Fruit fly (Drosophila melanogaster) whole organism, embryonic: ENCODE data around the gene mthl11.

Source experiments
- Atf6 ChIP-seq: fragments of 200-800 bp; sonication (Bioruptor generic); IDR thresholded peaks from 2 replicates; pipeline ENCODE4 v1.3.6; 2022; ENCODE audit warnings: missing biosample characterization, missing genetic modification characterization
- CG10321 ChIP-seq: fragments of 200-800 bp; sonication (Bioruptor generic); IDR thresholded peaks from 2 replicates; pipeline ENCODE4 v1.3.6; 2022; ENCODE audit warnings: missing biosample characterization, missing genetic modification characterization
- CG10543 ChIP-seq: fragments of 200-800 bp; sonication (Bioruptor generic); optimal IDR thresholded peaks from 3 replicates; lab custom pipeline; 2017; ENCODE audit warnings: missing biosample characterization, mild to moderate bottlenecking, missing genetic modification characterization, moderate library complexity
- CG13287 ChIP-seq: fragments of 200-800 bp; sonication (Bioruptor generic); IDR thresholded peaks from 2 replicates; pipeline ENCODE4 v1.3.6; 2022; ENCODE audit warnings: missing biosample characterization, missing genetic modification characterization; ENCODE audit not compliant: partially characterized antibody
- CG13424 ChIP-seq: fragments of 200-800 bp; sonication (Bioruptor generic); optimal IDR thresholded peaks from 2 replicates; lab custom pipeline; 2019; ENCODE audit warnings: missing biosample characterization, mild to moderate bottlenecking, missing genetic modification characterization, moderate library complexity
- CG14050 ChIP-seq: fragments of 200-800 bp; sonication (Bioruptor generic); IDR thresholded peaks from 3 replicates; pipeline ENCODE4 v1.3.6; 2022; ENCODE audit warnings: missing biosample characterization, missing genetic modification characterization
- CG14710 ChIP-seq: fragments of 200-800 bp; sonication (Bioruptor generic); optimal IDR thresholded peaks from 3 replicates; lab custom pipeline; 2019; ENCODE audit warnings: missing biosample characterization, mild to moderate bottlenecking, missing genetic modification characterization, moderate library complexity
- CG15269 ChIP-seq: fragments of 200-800 bp; sonication (Bioruptor generic); optimal IDR thresholded peaks from 2 replicates; lab custom pipeline; 2018; ENCODE audit warnings: missing biosample characterization, mild to moderate bottlenecking, missing genetic modification characterization, moderate library complexity
- CG15696 ChIP-seq: fragments of 200-800 bp; sonication (Bioruptor generic); optimal IDR thresholded peaks from 2 replicates; lab custom pipeline; 2019; ENCODE audit warnings: missing biosample characterization, mild to moderate bottlenecking, missing genetic modification characterization, moderate library complexity
- CG1603 ChIP-seq: fragments of 200-800 bp; sonication (Bioruptor generic); optimal IDR thresholded peaks from 2 replicates; lab custom pipeline; 2019; ENCODE audit warnings: missing biosample characterization, mild to moderate bottlenecking, missing genetic modification characterization, moderate library complexity
- CG2202 ChIP-seq: fragments of 200-800 bp; sonication (Bioruptor generic); optimal IDR thresholded peaks from 2 replicates; lab custom pipeline; 2018; ENCODE audit warnings: missing biosample characterization, mild to moderate bottlenecking, missing genetic modification characterization
- CG3995 ChIP-seq: fragments of 200-800 bp; sonication (Bioruptor generic); optimal IDR thresholded peaks from 3 replicates; lab custom pipeline; 2016; ENCODE audit warnings: missing biosample characterization, missing genetic modification characterization
- CG5245 ChIP-seq: fragments of 200-800 bp; sonication (Bioruptor generic); optimal IDR thresholded peaks from 3 replicates; lab custom pipeline; 2016; ENCODE audit warnings: missing biosample characterization, missing genetic modification characterization
- CG6175 ChIP-seq: fragments of 200-800 bp; sonication (Bioruptor generic); IDR thresholded peaks from 3 replicates; pipeline ENCODE4 v1.3.6; 2022; ENCODE audit warnings: missing biosample characterization, missing genetic modification characterization
- CG6683 ChIP-seq: fragments of 200-800 bp; sonication (Bioruptor generic); optimal IDR thresholded peaks from 2 replicates; lab custom pipeline; 2017; ENCODE audit warnings: missing biosample characterization, mild to moderate bottlenecking, missing genetic modification characterization, missing genetic modification reagents
- CG6689 ChIP-seq: fragments of 200-800 bp; sonication (Bioruptor generic); IDR thresholded peaks from 2 replicates; pipeline ENCODE4 v1.3.6; 2022; ENCODE audit warnings: missing biosample characterization, missing genetic modification characterization
- CG7357 ChIP-seq: fragments of 200-800 bp; sonication (Bioruptor generic); IDR thresholded peaks from 3 replicates; pipeline ENCODE4 v1.3.6; 2022; ENCODE audit warnings: missing biosample characterization, missing genetic modification characterization
- CG7372 ChIP-seq: fragments of 200-800 bp; sonication (Bioruptor generic); IDR thresholded peaks from 2 replicates; pipeline ENCODE4 v1.3.6; 2022; ENCODE audit warnings: missing biosample characterization, missing genetic modification characterization
- CG7963 ChIP-seq: fragments of 200-800 bp; sonication (Bioruptor generic); IDR thresholded peaks from 3 replicates; pipeline ENCODE4 v1.3.6; 2022; ENCODE audit warnings: missing biosample characterization, missing genetic modification characterization; ENCODE audit not compliant: partially characterized antibody
- CG7987 ChIP-seq: fragments of 200-800 bp; sonication (Bioruptor generic); optimal IDR thresholded peaks from 2 replicates; lab custom pipeline; 2018; ENCODE audit warnings: missing biosample characterization, mild to moderate bottlenecking, missing genetic modification characterization, moderate library complexity
- CG8478 ChIP-seq: fragments of >200 bp; optimal IDR thresholded peaks from 2 replicates; lab custom pipeline; 2018
- CG8944 ChIP-seq: fragments of 200-800 bp; sonication (Bioruptor generic); optimal IDR thresholded peaks from 3 replicates; lab custom pipeline; 2016; ENCODE audit warnings: missing biosample characterization, missing genetic modification characterization
- Gug ChIP-seq: fragments of 200-800 bp; sonication (Bioruptor generic); IDR thresholded peaks from 4 replicates; pipeline ENCODE4 v1.3.6; 2022; ENCODE audit warnings: missing biosample characterization, missing genetic modification characterization
- MBD-R2 ChIP-seq: fragments of 200-800 bp; sonication (Bioruptor generic); IDR thresholded peaks from 2 replicates; pipeline ENCODE4 v1.3.6; 2022; ENCODE audit warnings: missing biosample characterization, missing genetic modification characterization
- Med ChIP-seq: fragments of 200-800 bp; sonication (Bioruptor generic); peaks from one replicate; lab custom pipeline; 2016; ENCODE audit warnings: missing biosample characterization, missing genetic modification characterization, mild to moderate bottlenecking, inconsistent platforms, moderate library complexity
- Oli ChIP-seq: fragments of 200-800 bp; sonication (Bioruptor generic); optimal IDR thresholded peaks from 2 replicates; lab custom pipeline; 2018; ENCODE audit warnings: missing biosample characterization, mild to moderate bottlenecking, missing genetic modification characterization, moderate library complexity
- Rx ChIP-seq: fragments of 200-800 bp; sonication (Bioruptor generic); IDR thresholded peaks from 2 replicates; pipeline ENCODE4 v1.3.6; 2022; ENCODE audit warnings: missing biosample characterization, missing genetic modification characterization
- Side ChIP-seq: fragments of 200-800 bp; sonication (Bioruptor generic); optimal IDR thresholded peaks from 2 replicates; lab custom pipeline; 2016; ENCODE audit warnings: missing biosample characterization, missing genetic modification characterization
- Sry-δ ChIP-seq: fragments of 200-800 bp; sonication (Bioruptor generic); optimal IDR thresholded peaks from 2 replicates; lab custom pipeline; 2016; ENCODE audit warnings: missing biosample characterization, missing genetic modification characterization
- aop ChIP-seq: fragments of 200-800 bp; sonication (Bioruptor generic); IDR thresholded peaks from 2 replicates; pipeline ENCODE4 v1.3.6; 2022; ENCODE audit warnings: missing biosample characterization, missing genetic modification characterization
- ato ChIP-seq: fragments of 200-800 bp; sonication (Bioruptor generic); IDR thresholded peaks from 2 replicates; pipeline ENCODE4 v1.3.6; 2022; ENCODE audit warnings: missing biosample characterization, missing genetic modification characterization; ENCODE audit not compliant: partially characterized antibody
- bbx ChIP-seq: fragments of 200-800 bp; sonication (Bioruptor generic); IDR thresholded peaks from 2 replicates; pipeline ENCODE4 v1.3.6; 2022; ENCODE audit warnings: missing biosample characterization, missing genetic modification characterization; ENCODE audit not compliant: partially characterized antibody
- caup ChIP-seq: fragments of 200-800 bp; sonication (Bioruptor generic); optimal IDR thresholded peaks from 3 replicates; lab custom pipeline; 2017; ENCODE audit warnings: missing biosample characterization, mild to moderate bottlenecking, missing genetic modification characterization, moderate library complexity; ENCODE audit not compliant: severe bottlenecking
- crc ChIP-seq: fragments of 200-800 bp; sonication (Bioruptor generic); optimal IDR thresholded peaks from 2 replicates; lab custom pipeline; 2016; ENCODE audit warnings: missing biosample characterization, missing genetic modification characterization
- crol ChIP-seq: fragments of 200-800 bp; sonication (Bioruptor generic); IDR thresholded peaks from 2 replicates; pipeline ENCODE4 v1.3.6; 2022; ENCODE audit warnings: missing biosample characterization, missing genetic modification characterization
- cwo ChIP-seq: fragments of 200-800 bp; sonication (Bioruptor generic); optimal IDR thresholded peaks from 3 replicates; lab custom pipeline; 2017; ENCODE audit warnings: missing biosample characterization, missing genetic modification characterization, mild to moderate bottlenecking, moderate library complexity, missing genetic modification reagents
- da ChIP-seq: fragments of 200-800 bp; sonication (Bioruptor generic); optimal IDR thresholded peaks from 2 replicates; lab custom pipeline; 2016; ENCODE audit warnings: missing biosample characterization, missing genetic modification characterization
- ems ChIP-seq: fragments of 200-800 bp; sonication (Bioruptor generic); optimal IDR thresholded peaks from 3 replicates; lab custom pipeline; 2016; ENCODE audit warnings: missing biosample characterization, missing genetic modification characterization
- fd3F ChIP-seq: fragments of 200-800 bp; sonication (Bioruptor generic); optimal IDR thresholded peaks from 2 replicates; lab custom pipeline; 2018; ENCODE audit warnings: missing biosample characterization, mild to moderate bottlenecking, missing genetic modification characterization, moderate library complexity
- gsb-n ChIP-seq: fragments of 200-800 bp; sonication (Bioruptor generic); optimal IDR thresholded peaks from 3 replicates; lab custom pipeline; 2018; ENCODE audit warnings: missing biosample characterization, mild to moderate bottlenecking, missing genetic modification characterization
- jing ChIP-seq: fragments of 200-800 bp; sonication (Bioruptor generic); optimal IDR thresholded peaks from 2 replicates; lab custom pipeline; 2018; ENCODE audit warnings: missing biosample characterization, mild to moderate bottlenecking, missing genetic modification characterization
- jumu ChIP-seq: fragments of 200-800 bp; sonication (Bioruptor generic); optimal IDR thresholded peaks from 3 replicates; lab custom pipeline; 2016; ENCODE audit warnings: missing biosample characterization, missing genetic modification characterization
- otp ChIP-seq: fragments of 200-800 bp; sonication (Bioruptor generic); IDR thresholded peaks from 3 replicates; pipeline ENCODE4, ENCODE4 v1.3.6; 2022; ENCODE audit warnings: missing biosample characterization, missing genetic modification characterization
- p53 ChIP-seq: fragments of 200-800 bp; sonication (Bioruptor generic); optimal IDR thresholded peaks from 2 replicates; lab custom pipeline; 2016; ENCODE audit warnings: missing biosample characterization, missing genetic modification characterization
- pita ChIP-seq: fragments of 200-800 bp; sonication (Bioruptor generic); optimal IDR thresholded peaks from 2 replicates; lab custom pipeline; 2017; ENCODE audit warnings: missing biosample characterization, mild to moderate bottlenecking, missing genetic modification characterization
- prd ChIP-seq, 3 experiments: fragments of >200 bp in 2 of 3; fragments of 200-800 bp in 1 of 3; sonication (Bioruptor generic) in 1 of 3; optimal IDR thresholded peaks in 2 of 3; IDR thresholded peaks in 1 of 3; 2 replicates in 2 of 3; 3 replicates in 1 of 3; pipeline versions ENCODE4 v1.3.6 to Lab custom; 2017 to 2022; ENCODE audit warnings: missing biosample characterization in 1 of 3, missing genetic modification characterization in 1 of 3
- sima ChIP-seq: fragments of 200-800 bp; sonication (Bioruptor generic); optimal IDR thresholded peaks from 2 replicates; lab custom pipeline; 2016; ENCODE audit warnings: missing biosample characterization, missing genetic modification characterization
- sna ChIP-seq: fragments of 200-800 bp; sonication (Bioruptor generic); IDR thresholded peaks from 2 replicates; pipeline ENCODE4 v1.3.6; 2022; ENCODE audit warnings: missing biosample characterization, missing genetic modification characterization; ENCODE audit not compliant: partially characterized antibody
- so ChIP-seq: fragments of 200-800 bp; sonication (Bioruptor generic); IDR thresholded peaks from 3 replicates; pipeline ENCODE4 v1.3.6; 2022; ENCODE audit warnings: missing biosample characterization, missing genetic modification characterization
- tup ChIP-seq: fragments of 200-800 bp; sonication (Bioruptor generic); optimal IDR thresholded peaks from 2 replicates; lab custom pipeline; 2016; ENCODE audit warnings: missing biosample characterization, mild to moderate bottlenecking, missing genetic modification characterization, moderate library complexity

mthl11 gene

dm6 chr3R:10353932-10354703 lies 46.7 kb upstream of the mthl11 start (continued):
- TF ChIP-seq sna (GFP tag; lab: Robert Waterston, UW) (no peak), Sry-δ (GFP tag; lab: Kevin White, UChicago) (no peak), sima (GFP tag; lab: Kevin White, UChicago) (no peak), tup (GFP tag; lab: Kevin White, UChicago) (no peak), jumu (no peak), aop (GFP tag; lab: Robert Waterston, UW) (no peak), crc (GFP tag; lab: Kevin White, UChicago) (no peak), CG3995 (GFP tag; lab: Kevin White, UChicago) (no peak), CG14050 (GFP tag; lab: Robert Waterston, UW) (no peak), Med (GFP tag; lab: Kevin White, UChicago) (no peak), Rx (GFP tag; lab: Robert Waterston, UW) (no peak), gsb-n (tag; lab: Kevin White, UChicago) (peak; percentile 25), so (GFP tag; lab: Robert Waterston, UW) (no peak), caup (GFP tag; lab: Kevin White, UChicago) (no peak), CG6175 (GFP tag; lab: Robert Waterston, UW) (no peak), CG14710 (peak; percentile 63), CG6683 (no peak), prd (optimal IDR thresholded peaks at IDR 0.05; lab: Kevin White, UChicago) (no peak), prd (GFP tag; IDR thresholded peaks at IDR 0.05; lab: Robert Waterston, UW) (no peak), cwo (no peak), CG8478 (lab: Kevin White, UChicago) (no peak), ems (no peak), MBD-R2 (no peak), CG7357 (GFP tag; lab: Robert Waterston, UW) (no peak), CG7372 (no peak), otp (GFP tag; lab: Robert Waterston, UW) (no peak), da (GFP tag; lab: Kevin White, UChicago) (no peak), CG8944 (no peak), p53 (GFP tag; lab: Kevin White, UChicago) (no peak), Atf6 (no peak), Side (no peak), CG7987 (GFP tag; lab: Kevin White, UChicago) (no peak), Gug (GFP tag; lab: Robert Waterston, UW) (no peak), fd3F (GFP tag; lab: Kevin White, UChicago) (no peak), CG10543 (GFP tag; lab: Kevin White, UChicago) (no peak), CG1603 (no peak), CG7963 (GFP tag; lab: Robert Waterston, UW) (no peak), CG5245 (GFP tag; lab: Kevin White, UChicago) (no peak), Oli (tag; lab: Kevin White, UChicago) (peak; percentile 40), jing (GFP tag; lab: Kevin White, UChicago) (no peak), CG13287 (GFP tag; lab: Robert Waterston, UW) (no peak), CG6689 (GFP tag; lab: Robert Waterston, UW) (no peak), bbx (no peak), CG2202 (tag; lab: Kevin White, UChicago) (peak; percentile 41), crol (GFP tag; lab: Robert Waterston, UW) (no peak), pita (GFP tag; lab: Kevin White, UChicago) (no peak), CG15269 (tag; lab: Kevin White, UChicago) (peak; percentile 5), CG10321 (GFP tag; lab: Robert Waterston, UW) (no peak), ato (GFP tag; lab: Robert Waterston, UW) (no peak), CG13424 (tag; lab: Kevin White, UChicago) (peak; percentile 43), CG15696 (tag; lab: Kevin White, UChicago) (peak; percentile 81)
